Fruit fly (Drosophila melanogaster): Measurements from ENCODE around the gene CG34165.

Gene CG34165

DNA sequence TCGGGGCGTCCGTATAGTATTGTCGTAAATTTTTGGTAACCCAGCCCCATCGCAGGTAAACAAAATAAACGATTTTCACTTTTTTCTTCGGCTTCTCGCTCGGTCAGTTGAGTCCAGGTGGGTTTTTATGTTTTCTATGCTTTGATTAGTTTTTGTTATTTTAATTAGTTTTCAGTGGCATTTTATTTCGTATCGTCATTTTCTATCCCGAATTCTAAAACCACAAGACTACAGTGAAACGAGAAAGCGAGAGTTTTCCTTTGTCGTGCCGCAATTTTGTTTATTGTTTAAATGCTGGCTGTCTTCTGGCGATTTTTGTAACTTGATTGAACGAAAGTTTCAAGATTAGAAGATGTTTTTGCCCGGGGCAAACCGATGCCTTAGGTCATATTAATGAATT, 26.2 kb upstream of the CG34165 start:
- TF ChIP-seq CG8119 (GFP tag; IDR thresholded peaks at IDR 0.05) = no peak
- TF ChIP-seq Ets96B (tag; optimal IDR thresholded peaks at IDR 0.05) = no peak
- no peak for TF ChIP-seq fkh (GFP tag; optimal IDR thresholded peaks at IDR 0.05)
- no peak for TF ChIP-seq dac (GFP tag; optimal IDR thresholded peaks at IDR 0.05)
- TF ChIP-seq Sox15 (GFP tag; optimal IDR thresholded peaks at IDR 0.05) = no peak
- TF ChIP-seq CG3919 (GFP tag; optimal IDR thresholded peaks at IDR 0.05) = no peak
- no peak for TF ChIP-seq CG1621 (tag; optimal IDR thresholded peaks at IDR 0.05)
- no peak for TF ChIP-seq Met (GFP tag; optimal IDR thresholded peaks at IDR 0.05)
- no peak for TF ChIP-seq vri (GFP tag; optimal IDR thresholded peaks at IDR 0.05)
- no peak for TF ChIP-seq topi (GFP tag; optimal IDR thresholded peaks at IDR 0.05)
- TF ChIP-seq CG4318 (GFP tag; optimal IDR thresholded peaks at IDR 0.05) = no peak
- no peak for TF ChIP-seq CG15336 (GFP tag; IDR thresholded peaks at IDR 0.05)
- no peak for TF ChIP-seq fd59A (GFP tag; optimal IDR thresholded peaks at IDR 0.05)
- no peak for TF ChIP-seq esn (GFP tag; optimal IDR thresholded peaks at IDR 0.05)
- TF ChIP-seq cyc (GFP tag; optimal IDR thresholded peaks at IDR 0.05) = no peak

- no peak for TF ChIP-seq Eip93F (GFP tag; optimal IDR thresholded peaks at IDR 0.05)
- TF ChIP-seq eg (GFP tag; IDR thresholded peaks at IDR 0.05) = 0 out of 3 replicates have a peak, but pooled peaks have one; percentile 37
- no peak for TF ChIP-seq lz (GFP tag; optimal IDR thresholded peaks at IDR 0.05)
- no peak for TF ChIP-seq CG1621 (tag; optimal IDR thresholded peaks at IDR 0.05)
- TF ChIP-seq CG6163 (GFP tag; IDR thresholded peaks at IDR 0.05) = 0 out of 3 replicates have a peak, but pooled peaks have one; percentile 6
- TF ChIP-seq CG8319 (GFP tag; optimal IDR thresholded peaks at IDR 0.05) = no peak
- no peak for TF ChIP-seq CG31627 (GFP tag; optimal IDR thresholded peaks at IDR 0.05)
- TF ChIP-seq Ets96B (tag; optimal IDR thresholded peaks at IDR 0.05) = no peak
- no peak for TF ChIP-seq Hr4 (GFP tag; optimal IDR thresholded peaks at IDR 0.05)
- no peak for TF ChIP-seq Hr38 (GFP tag; optimal IDR thresholded peaks at IDR 0.05)
- TF ChIP-seq Lpt (GFP tag; optimal IDR thresholded peaks at IDR 0.05) = no peak
These were observed 25.2 kb upstream of the CG34165 start for dm6 chr2L:14688274-14688840.

- TF ChIP-seq Eip75B (GFP tag; optimal IDR thresholded peaks at IDR 0.05) = peak; percentile 94
- TF ChIP-seq spab (GFP tag; optimal IDR thresholded peaks at IDR 0.05) = peak; percentile 98
- TF ChIP-seq CG6792 (GFP tag; optimal IDR thresholded peaks at IDR 0.05) = peak; percentile 98
- TF ChIP-seq Sox15 (GFP tag; optimal IDR thresholded peaks at IDR 0.05) = peak; percentile 93
- peak; percentile 84 for TF ChIP-seq CG6854 (GFP tag; optimal IDR thresholded peaks at IDR 0.05)
- no peak for TF ChIP-seq Hr38 (GFP tag; optimal IDR thresholded peaks at IDR 0.05)
- peak; percentile 99 for TF ChIP-seq CG32006 (GFP tag; optimal IDR thresholded peaks at IDR 0.05)
- peak; percentile 95 for TF ChIP-seq lz (GFP tag; optimal IDR thresholded peaks at IDR 0.05)
- peak; percentile 91 for TF ChIP-seq Sox102F (GFP tag; optimal IDR thresholded peaks at IDR 0.05)
- peak; percentile 99 for TF ChIP-seq Gug (GFP tag; IDR thresholded peaks at IDR 0.05)
- peak; percentile 94 for TF ChIP-seq Smox (GFP tag; optimal IDR thresholded peaks at IDR 0.05)
- peak; percentile 96 for TF ChIP-seq cyc (GFP tag; optimal IDR thresholded peaks at IDR 0.05)
- TF ChIP-seq esn (GFP tag; optimal IDR thresholded peaks at IDR 0.05) = peak; percentile 97
- TF ChIP-seq topi (GFP tag; optimal IDR thresholded peaks at IDR 0.05) = peak; percentile 97
- peak; percentile 98 for TF ChIP-seq achi (GFP tag; optimal IDR thresholded peaks at IDR 0.05)
- peak; percentile 89 for TF ChIP-seq dac (GFP tag; optimal IDR thresholded peaks at IDR 0.05)
- peak; percentile 98 for TF ChIP-seq Lpt (GFP tag; optimal IDR thresholded peaks at IDR 0.05)
- peak; percentile 100 for TF ChIP-seq CG15336 (GFP tag; IDR thresholded peaks at IDR 0.05)
- peak; percentile 98 for TF ChIP-seq OdsH (GFP tag; optimal IDR thresholded peaks at IDR 0.05)
- peak; percentile 91 for TF ChIP-seq Sox14 (GFP tag; optimal IDR thresholded peaks at IDR 0.05)
- peak; percentile 96 for TF ChIP-seq pdm3 (GFP tag; optimal IDR thresholded peaks at IDR 0.05)
- TF ChIP-seq CG9139 (GFP tag; optimal IDR thresholded peaks at IDR 0.05) = peak; percentile 98
- peak; percentile 98 for TF ChIP-seq Hr4 (GFP tag; optimal IDR thresholded peaks at IDR 0.05)
- TF ChIP-seq CG8632 (GFP tag; optimal IDR thresholded peaks at IDR 0.05) = peak; percentile 99
- TF ChIP-seq CG11294 (GFP tag; IDR thresholded peaks at IDR 0.05) = peak; percentile 98
- TF ChIP-seq CG34406 (GFP tag; optimal IDR thresholded peaks at IDR 0.05) = peak; percentile 99
- peak; percentile 92 for TF ChIP-seq CG16779 (tag; optimal IDR thresholded peaks at IDR 0.05)
- TF ChIP-seq CG6276 (GFP tag; optimal IDR thresholded peaks at IDR 0.05) = peak; percentile 97
- peak; percentile 93 for TF ChIP-seq CG4318 (GFP tag; optimal IDR thresholded peaks at IDR 0.05)
- peak; percentile 99 for TF ChIP-seq CG10631 (GFP tag; optimal IDR thresholded peaks at IDR 0.05)
- peak; percentile 92 for TF ChIP-seq Blimp-1 (GFP tag; optimal IDR thresholded peaks at IDR 0.05)
- peak; percentile 84 for TF ChIP-seq Hr39 (GFP tag; optimal IDR thresholded peaks at IDR 0.05)
- TF ChIP-seq CG8319 (GFP tag; optimal IDR thresholded peaks at IDR 0.05) = peak; percentile 96
- peak; percentile 86 for TF ChIP-seq vri (GFP tag; optimal IDR thresholded peaks at IDR 0.05)
These were observed 24.4 kb upstream of the CG34165 start, which contains the start of gene osp for dm6 chr2L:14688922-14689711. TSS of gene osp (minus strand) at chr2L:14689340.
